Fruit fly (Drosophila melanogaster): ENCODE data around the gene wntD.

DNA sequence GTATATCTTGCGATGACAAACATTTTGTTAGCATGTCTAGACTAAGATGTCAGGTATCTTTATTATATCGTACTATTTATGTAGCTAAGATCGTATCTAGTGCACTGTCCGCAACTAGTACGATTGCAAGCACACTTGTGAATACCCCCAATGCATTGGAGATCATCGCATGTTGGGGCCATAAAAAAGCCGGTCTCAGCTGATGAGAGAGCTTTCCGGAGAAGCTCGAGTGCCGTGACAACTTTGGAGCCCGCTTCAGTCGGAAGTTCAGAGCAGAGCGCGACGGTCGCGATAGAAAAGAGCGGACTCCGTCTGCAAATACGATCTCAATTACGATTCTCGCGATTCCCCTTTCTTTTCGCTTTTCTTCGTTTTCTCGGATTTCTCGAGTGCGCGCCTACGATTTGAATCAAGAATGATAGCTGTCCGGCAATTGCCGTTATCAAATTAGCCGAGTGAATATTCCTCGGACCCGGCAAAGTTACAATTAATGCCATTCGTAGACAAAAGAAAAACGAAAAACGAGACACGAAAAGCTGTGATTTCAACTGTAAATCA lies 11.6 kb upstream of the wntD start:
- TF ChIP-seq CG7045 (GFP tag; optimal IDR thresholded peaks at IDR 0.05), result no peak
- no peak for TF ChIP-seq Mnt (GFP tag; optimal IDR thresholded peaks at IDR 0.05)
- no peak for TF ChIP-seq Hr96 (GFP tag; optimal IDR thresholded peaks at IDR 0.05)
- TF ChIP-seq cnc (optimal IDR thresholded peaks at IDR 0.05), result no peak
- TF ChIP-seq cic (GFP tag; optimal IDR thresholded peaks at IDR 0.05), result no peak
